Worm (Caenorhabditis elegans): ENCODE results near the gene C25H3.17.
"Not testable (repeated sequence)": the region's sequence is repeated elsewhere in the genome, so short reads cannot be mapped to it uniquely, and the experiment has no call there.

C25H3.17 gene

DNA sequence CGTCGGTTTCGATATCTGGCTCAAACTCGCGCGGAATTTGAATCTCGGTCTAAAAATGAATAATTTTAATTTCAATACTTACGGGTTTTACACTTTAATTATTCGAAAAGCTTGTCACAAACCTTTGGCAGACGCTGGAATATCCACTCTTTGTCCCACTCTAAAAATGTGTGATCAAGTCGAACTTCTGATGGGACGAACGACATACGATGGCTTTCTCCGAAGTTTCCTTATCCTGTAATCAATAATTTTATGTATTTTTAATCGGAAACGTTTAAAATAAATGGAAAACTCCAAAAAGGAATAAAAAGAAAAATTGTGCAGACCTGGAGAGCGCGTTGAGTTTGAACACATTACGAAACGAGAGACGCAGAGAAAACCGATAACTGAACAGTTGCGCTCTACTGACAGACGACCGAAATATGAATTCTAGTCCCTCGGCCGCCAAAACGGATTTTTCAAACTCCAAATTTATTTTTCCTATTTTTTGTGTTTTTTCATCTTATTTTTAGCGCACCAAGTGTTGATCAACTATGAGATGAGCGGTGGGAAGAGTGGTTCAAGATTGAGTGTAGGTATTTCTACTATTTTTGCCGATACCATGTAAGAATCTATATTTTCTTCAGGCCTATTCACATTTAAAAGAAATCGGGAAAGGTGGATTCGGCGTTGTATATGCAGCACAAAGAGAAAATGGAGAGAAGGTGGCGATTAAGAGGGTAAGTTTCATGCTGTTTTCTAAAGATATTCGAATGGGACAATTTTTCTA, 20.1 kb downstream of the C25H3.17 start, which contains the start of the genes sam-4, F59E12.17 and zyg-1:
TSS of gene sam-4 (minus strand) at position 51 of the 769 bp plus-strand sequence.
TSS of gene F59E12.17 (minus strand) at position 235 of the 769 bp plus-strand sequence.
TSS of gene zyg-1 (plus strand) at position 513 of the 769 bp plus-strand sequence.
- TF ChIP-seq unc-62 (GFP tag; optimal IDR thresholded peaks at IDR 0.05), result no peak

DNA sequence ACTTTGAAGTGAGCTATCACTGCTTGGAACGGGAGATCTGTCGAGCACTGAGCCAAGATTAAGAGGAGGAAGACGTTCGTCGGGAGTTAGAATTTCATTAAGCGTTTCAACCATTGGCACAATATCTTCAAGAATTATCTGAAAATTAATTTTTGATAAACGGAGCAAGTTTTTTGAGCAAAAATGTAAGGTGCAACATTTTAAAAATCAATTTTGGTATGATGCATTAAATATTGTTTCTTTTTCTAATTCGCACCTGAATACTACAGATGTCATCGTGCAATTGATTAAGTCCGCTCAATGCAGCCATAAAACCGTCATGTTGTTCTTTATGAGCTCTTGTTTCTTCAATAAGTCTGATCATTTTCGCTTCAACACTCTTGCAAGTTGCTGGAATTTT, 21.2 kb downstream of the C25H3.17 start, which contains the start of gene ddl-1:
TSS of gene ddl-1 (minus strand) at position 101 of the 400 bp plus-strand sequence.
- no peak for TF ChIP-seq unc-62 (GFP tag; optimal IDR thresholded peaks at IDR 0.05)

DNA sequence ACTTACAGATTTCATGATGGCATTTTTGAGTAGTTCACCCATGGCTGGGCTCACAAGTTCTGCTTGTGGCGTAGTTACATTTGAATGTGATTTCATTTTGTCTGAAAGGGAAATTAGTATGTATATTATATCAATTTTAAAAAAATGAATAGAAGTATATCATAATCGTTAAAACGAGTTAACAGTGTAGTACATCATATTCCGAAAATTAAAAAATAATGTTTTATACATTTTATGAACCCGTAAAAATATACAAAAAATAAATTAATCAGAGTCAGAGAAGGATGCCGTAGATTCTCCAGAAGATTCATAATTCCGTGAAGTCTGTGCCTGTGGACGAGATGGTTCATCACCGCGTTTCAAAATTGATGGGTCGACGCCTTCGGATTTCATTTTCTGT, 22.5 kb downstream of the C25H3.17 start, which contains the start of gene F59E12.9:
TSS of gene F59E12.9 (minus strand) at position 101 of the 400 bp plus-strand sequence.
- no peak for TF ChIP-seq unc-62 (GFP tag; optimal IDR thresholded peaks at IDR 0.05)

DNA sequence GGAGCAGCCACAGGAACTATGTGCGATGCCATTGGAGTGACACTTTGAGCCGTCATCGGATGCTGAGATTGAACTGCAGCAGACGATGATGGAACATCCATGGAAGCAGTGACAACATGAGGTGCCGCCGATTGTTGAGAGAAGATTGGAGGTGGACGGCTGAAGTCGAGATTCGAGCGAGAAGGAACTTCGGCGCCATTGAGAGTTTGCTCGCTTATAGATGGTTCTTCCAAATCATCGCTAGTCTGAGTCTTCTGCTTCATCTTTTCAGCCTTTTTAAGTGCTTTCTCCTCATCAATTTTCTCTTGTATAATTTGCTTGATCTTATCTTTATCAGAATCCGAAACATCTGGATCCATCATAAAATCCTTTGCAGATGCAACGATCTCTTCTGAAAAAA, 27.4 kb downstream of the C25H3.17 start:
- TF ChIP-seq unc-62 (GFP tag; optimal IDR thresholded peaks at IDR 0.05), result no peak

DNA sequence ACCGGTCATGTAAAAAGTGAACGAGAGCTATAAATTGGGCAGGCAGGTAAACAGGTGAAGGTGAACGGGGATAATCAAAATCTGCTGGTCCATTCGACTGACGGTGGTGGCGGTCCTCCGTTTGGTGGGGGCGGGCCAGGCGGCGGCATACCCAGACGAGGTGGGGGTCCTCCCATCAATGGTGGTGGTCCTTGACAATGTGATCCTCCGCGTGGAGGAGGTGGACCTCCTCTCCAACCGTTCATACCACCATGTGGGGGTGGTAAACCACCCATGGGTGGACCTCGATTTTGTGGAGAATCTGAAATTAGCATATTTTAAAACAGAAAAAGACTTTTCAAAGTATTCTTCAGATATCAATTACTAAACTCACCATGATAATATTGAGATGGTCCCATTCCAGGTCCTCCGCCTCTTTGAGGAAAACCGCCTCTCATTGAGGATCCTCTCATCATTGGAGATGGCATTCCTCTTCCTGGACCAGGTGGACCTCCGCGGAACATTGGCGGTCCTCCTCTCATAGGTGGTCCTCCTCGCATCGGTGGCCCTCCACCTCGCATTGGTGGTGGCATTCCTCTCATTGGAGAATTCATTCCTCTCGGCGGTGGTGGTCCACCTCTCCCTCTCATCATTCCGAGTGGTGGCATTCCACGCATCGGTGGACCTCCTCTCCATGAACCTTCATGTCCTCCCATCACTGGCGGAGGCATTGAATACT, 29.0 kb downstream of the C25H3.17 start:
- TF ChIP-seq unc-62 (GFP tag; optimal IDR thresholded peaks at IDR 0.05), result no peak

DNA sequence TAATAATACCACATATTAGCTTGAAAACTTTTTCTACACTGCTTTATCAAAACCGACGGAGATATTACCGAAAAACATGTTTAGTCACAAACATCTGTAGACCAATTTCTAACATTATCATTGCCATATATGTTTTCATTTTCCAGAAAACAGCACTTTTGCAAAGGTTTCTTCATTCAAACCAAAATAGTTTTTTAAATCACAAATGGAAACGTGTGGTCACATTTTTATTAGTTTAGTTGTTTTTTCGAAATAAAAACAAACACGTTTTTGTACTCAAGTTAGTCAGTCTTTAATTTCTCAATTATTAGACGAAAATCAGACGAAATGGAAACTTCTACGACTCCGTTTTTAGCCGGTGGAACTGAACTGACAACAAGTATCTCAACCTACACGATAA, 31.4 kb downstream of the C25H3.17 start, which contains the start of gene F59E12.3:
TSS of gene F59E12.3 (plus strand) at position 301 of the 400 bp plus-strand sequence.
- no peak for TF ChIP-seq unc-62 (GFP tag; optimal IDR thresholded peaks at IDR 0.05)

DNA sequence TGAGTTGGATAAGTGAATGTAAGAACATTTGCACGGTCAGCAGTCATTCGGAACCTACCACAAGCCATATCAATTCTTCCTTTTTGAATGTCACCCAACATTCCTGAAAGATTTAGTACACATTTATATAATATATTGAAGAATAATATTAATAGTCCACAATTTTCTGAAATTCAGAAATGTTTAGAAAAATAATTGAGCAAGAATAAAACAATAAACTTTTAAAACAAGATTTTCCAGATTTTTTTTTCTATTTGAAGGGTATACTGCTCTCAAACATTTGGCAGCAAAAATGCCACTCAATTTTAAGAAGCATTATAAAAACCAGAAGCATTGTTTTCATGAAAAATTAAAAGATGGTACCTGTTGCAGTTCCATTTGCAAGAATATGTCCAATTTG, 32.7 kb downstream of the C25H3.17 start, which contains the start of gene F59E12.8:
TSS of gene F59E12.8 (minus strand) at position 101 of the 400 bp plus-strand sequence.
- TF ChIP-seq unc-62 (GFP tag; optimal IDR thresholded peaks at IDR 0.05), result no peak

DNA sequence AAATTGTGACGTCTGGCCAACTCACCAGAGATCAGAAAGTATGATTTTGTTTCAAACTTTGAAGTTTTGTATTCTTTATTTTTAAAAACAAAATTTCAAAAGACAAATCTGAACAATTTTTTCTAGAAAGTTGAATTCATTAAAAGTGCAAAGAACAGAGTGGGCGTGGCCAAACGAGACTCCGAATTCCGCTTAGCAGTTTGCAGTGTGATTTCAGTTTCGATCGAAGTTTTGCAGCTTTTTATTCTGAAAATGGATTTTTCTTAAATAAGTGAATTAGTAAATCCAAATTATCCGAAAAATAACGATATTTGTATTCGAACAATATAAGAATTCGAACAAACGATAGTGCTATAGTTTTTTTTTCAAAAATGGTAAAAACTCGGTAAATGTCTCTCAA, 36.0 kb downstream of the C25H3.17 start:
- TF ChIP-seq unc-62 (GFP tag; optimal IDR thresholded peaks at IDR 0.05), result no peak

DNA sequence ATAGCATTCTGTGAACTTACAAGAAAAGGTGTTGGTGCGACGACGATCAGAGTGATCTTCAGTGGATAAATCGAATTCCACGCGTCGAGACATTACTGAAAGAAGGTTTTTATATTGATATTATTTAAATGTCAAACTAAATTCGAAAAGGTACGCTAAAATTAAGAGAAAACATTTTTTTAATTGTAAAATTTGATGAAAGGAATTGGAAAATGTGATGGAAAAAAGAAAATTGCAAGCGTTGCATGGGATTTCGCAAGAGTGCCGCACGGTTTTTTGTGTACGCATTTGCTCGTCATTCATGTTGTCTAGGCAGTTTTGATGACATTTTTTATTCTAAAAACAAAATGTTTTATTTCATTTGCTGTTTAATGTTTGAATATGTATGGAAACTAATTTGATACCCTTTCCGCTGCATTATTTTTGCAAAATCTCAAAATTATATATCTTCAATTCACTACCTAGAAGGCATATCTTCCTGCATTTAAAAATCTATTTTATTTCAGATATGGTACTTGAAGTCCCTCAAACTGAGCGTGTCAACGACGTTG, 38.6 kb downstream of the C25H3.17 start, which contains the start of the genes F59E12.6 and npl-4.1:
TSS of gene F59E12.6 (minus strand) at position 101 of the 551 bp plus-strand sequence.
TSS of gene npl-4.1 (plus strand) at position 501 of the 551 bp plus-strand sequence.
- TF ChIP-seq unc-62 (GFP tag; optimal IDR thresholded peaks at IDR 0.05), result not testable (repeated sequence)

DNA sequence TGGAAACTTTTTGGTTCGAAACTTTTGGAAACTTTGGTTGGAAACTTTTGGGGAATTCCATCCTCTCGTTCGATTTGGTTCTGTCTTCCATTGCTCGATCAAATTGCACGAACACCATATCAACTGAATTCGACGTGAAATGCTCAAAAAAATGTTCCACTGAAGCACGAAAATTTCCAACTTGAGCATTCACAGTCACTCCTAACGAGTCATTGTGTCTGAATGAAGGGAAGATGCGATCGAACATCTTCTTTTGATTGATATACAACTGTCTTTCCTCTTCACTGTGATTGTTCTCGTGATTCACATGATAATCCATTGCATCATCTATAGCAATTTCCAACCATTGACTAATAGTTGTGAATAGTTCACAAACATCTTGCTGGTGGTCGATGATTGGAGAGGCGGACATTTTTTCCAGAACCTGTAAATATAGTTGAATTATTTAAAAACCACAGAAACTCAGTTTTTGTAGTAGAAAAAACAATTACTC, 41.1 kb downstream of the C25H3.17 start, which contains the start of gene F59E12.15:
TSS of gene F59E12.15 (minus strand) at position 51 of the 493 bp plus-strand sequence.
- TF ChIP-seq unc-62 (GFP tag; optimal IDR thresholded peaks at IDR 0.05), result no peak

DNA sequence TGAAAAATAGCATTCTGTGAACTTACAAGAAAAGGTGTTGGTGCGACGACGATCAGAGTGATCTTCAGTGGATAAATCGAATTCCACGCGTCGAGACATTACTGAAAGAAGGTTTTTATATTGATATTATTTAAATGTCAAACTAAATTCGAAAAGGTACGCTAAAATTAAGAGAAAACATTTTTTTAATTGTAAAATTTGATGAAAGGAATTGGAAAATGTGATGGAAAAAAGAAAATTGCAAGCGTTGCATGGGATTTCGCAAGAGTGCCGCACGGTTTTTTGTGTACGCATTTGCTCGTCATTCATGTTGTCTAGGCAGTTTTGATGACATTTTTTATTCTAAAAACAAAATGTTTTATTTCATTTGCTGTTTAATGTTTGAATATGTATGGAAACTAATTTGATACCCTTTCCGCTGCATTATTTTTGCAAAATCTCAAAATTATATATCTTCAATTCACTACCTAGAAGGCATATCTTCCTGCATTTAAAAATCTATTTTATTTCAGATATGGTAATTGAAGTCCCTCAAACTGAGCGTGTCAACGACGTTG, 47.0 kb downstream of the C25H3.17 start, which contains the start of the genes eif-3.L and npl-4.2:
TSS of gene eif-3.L (minus strand) at position 101 of the 557 bp plus-strand sequence.
TSS of gene npl-4.2 (plus strand) at position 507 of the 557 bp plus-strand sequence.
- not testable (repeated sequence) for TF ChIP-seq unc-62 (GFP tag; optimal IDR thresholded peaks at IDR 0.05)

DNA sequence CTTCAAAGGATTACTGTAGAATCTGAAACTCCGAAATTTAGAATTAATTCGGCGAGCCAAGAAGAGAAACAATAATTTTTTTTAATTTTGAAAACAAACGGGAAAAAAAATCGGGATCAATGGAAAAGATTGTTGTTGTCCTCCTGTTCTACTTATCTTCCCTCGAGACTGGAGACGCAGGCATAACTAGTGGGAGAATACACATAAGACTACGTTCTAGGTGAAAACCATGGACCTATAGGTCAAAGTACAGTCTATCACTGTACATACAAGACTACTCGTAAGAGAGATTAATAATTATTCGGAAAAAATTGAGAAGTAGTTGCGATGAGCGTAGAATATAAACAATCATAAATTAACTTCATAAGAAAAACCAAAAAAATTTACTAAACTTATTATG, 50.2 kb downstream of the C25H3.17 start, which contains the start of gene dhs-6:
TSS of gene dhs-6 (minus strand) at position 22 of the 400 bp plus-strand sequence.
- no peak for TF ChIP-seq unc-62 (GFP tag; optimal IDR thresholded peaks at IDR 0.05)
